Fruit fly (Drosophila melanogaster) S2 (cell line): ENCODE results near the gene mRRF1.

Experiments used
- CG8478 ChIP-seq: fragments of >200 bp; optimal IDR thresholded peaks from 2 replicates; lab custom pipeline; 2018
- CTCF ChIP-seq, 2 experiments: fragments of >200 bp; optimal IDR thresholded peaks; 2 replicates each; lab custom pipeline; 2018

- no peak for TF ChIP-seq CG8478
- no peak for TF ChIP-seq CTCF (optimal IDR thresholded peaks at IDR 0.05; lab: Kevin White, UChicago)
These were observed 23.9 kb upstream of the mRRF1 start for dm6 chr3L:9340232-9340631.
